Fruit fly (Drosophila melanogaster) whole organism, adult: ENCODE measurements around the gene Fas3.

Experiments
- Clk ChIP-seq: fragments of 200-800 bp; sonication (Bioruptor generic); optimal IDR thresholded peaks from 2 replicates; lab custom pipeline; 2017; ENCODE audit warnings: missing biosample characterization, missing genetic modification characterization
- Crg-1 ChIP-seq: fragments of 200-800 bp; sonication (Bioruptor generic); optimal IDR thresholded peaks from 2 replicates; lab custom pipeline; 2016; ENCODE audit warnings: missing biosample characterization, missing genetic modification characterization
- Mnt ChIP-seq: fragments of 200-800 bp; sonication (Bioruptor generic); optimal IDR thresholded peaks from 2 replicates; lab custom pipeline; 2016; ENCODE audit warnings: missing biosample characterization, mild to moderate bottlenecking, missing genetic modification characterization
- cnc ChIP-seq, 2 experiments: fragments of >200 bp; optimal IDR thresholded peaks; 2 replicates each; lab custom pipeline; 2017
- pad ChIP-seq: fragments of 200-800 bp; sonication (Bioruptor generic); optimal IDR thresholded peaks from 3 replicates; lab custom pipeline; 2017; ENCODE audit warnings: missing biosample characterization, missing genetic modification characterization, mild to moderate bottlenecking, moderate library complexity, missing genetic modification reagents
- tj ChIP-seq: fragments of 200-800 bp; sonication (Bioruptor generic); optimal IDR thresholded peaks from 3 replicates; lab custom pipeline; 2017; ENCODE audit warnings: missing biosample characterization, mild to moderate bottlenecking, missing genetic modification characterization, moderate library complexity

DNA sequence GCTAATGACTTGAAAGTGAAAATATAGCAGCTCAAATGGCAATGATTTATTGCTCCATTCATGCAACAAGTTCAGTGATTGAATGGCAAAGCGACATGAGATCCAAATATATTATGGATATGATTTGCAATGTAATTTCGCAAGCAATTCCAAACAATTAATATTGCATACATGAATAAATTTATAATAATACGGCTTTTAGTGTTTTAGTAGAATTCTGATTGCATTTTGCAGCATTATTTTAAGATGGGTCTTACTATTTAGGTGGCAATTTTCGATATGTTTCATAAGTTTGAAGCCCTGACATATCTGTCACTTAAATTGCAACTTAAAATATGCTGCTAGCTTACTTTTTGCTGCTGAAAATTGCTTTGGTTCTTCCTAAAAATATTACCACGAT, 58.4 kb downstream of the Fas3 start, which contains the start of gene CG34171:
- TF ChIP-seq Clk (GFP tag; lab: Kevin White, UChicago) (no peak), tj (GFP tag; lab: Kevin White, UChicago) (no peak), cnc (optimal IDR thresholded peaks at IDR 0.05; lab: Kevin White, UChicago) (no peak), Mnt (GFP tag; lab: Kevin White, UChicago) (no peak), Crg-1 (GFP tag; lab: Kevin White, UChicago) (no peak), pad (GFP tag; lab: Kevin White, UChicago) (no peak)
